Worm (Caenorhabditis elegans) whole organism, L2 larva: ENCODE measurements around the gene Y47D3B.3.

Experiments
- C34F6.9 ChIP-seq: fragments of 150-350 bp; optimal IDR thresholded peaks from 2 replicates; lab custom pipeline; 2014; ENCODE audit warnings: missing biosample characterization, missing genetic modification characterization
- F13H6.1 ChIP-seq: sonication (generic microtip); optimal IDR thresholded peaks from 2 replicates; lab custom pipeline; 2016; ENCODE audit warnings: missing genetic modification characterization, missing compliant biosample characterization
- R02D3.7 ChIP-seq: fragments of 150-350 bp; optimal IDR thresholded peaks from 2 replicates; lab custom pipeline; 2014; ENCODE audit warnings: missing biosample characterization, missing genetic modification characterization
- Y55F3AM.14 ChIP-seq: fragments of 200-800 bp; sonication (Bioruptor generic); optimal IDR thresholded peaks from 2 replicates; lab custom pipeline; 2018; ENCODE audit warnings: mild to moderate bottlenecking, missing genetic modification characterization, missing compliant biosample characterization
- ZK546.5 ChIP-seq: sonication (generic microtip); optimal IDR thresholded peaks from 2 replicates; lab custom pipeline; 2017; ENCODE audit warnings: missing biosample characterization, missing genetic modification characterization
- aly-2 ChIP-seq: fragments of 150-350 bp; optimal IDR thresholded peaks from 2 replicates; lab custom pipeline; 2014; ENCODE audit warnings: missing biosample characterization, missing genetic modification characterization
- ama-1 ChIP-seq: fragments of 150-350 bp; optimal IDR thresholded peaks from 2 replicates; lab custom pipeline; 2018; ENCODE audit warnings: inconsistent platforms
- blmp-1 ChIP-seq: sonication (generic microtip); optimal IDR thresholded peaks from 2 replicates; lab custom pipeline; 2017; ENCODE audit warnings: missing genetic modification characterization, mild to moderate bottlenecking, missing compliant biosample characterization, antibody characterized with exemption, moderate library complexity; ENCODE audit not compliant: insufficient read depth
- ceh-16 ChIP-seq: fragments of 150-350 bp; optimal IDR thresholded peaks from 2 replicates; lab custom pipeline; 2014; ENCODE audit warnings: missing biosample characterization, missing genetic modification characterization
- ceh-82 ChIP-seq: fragments of 150-350 bp; optimal IDR thresholded peaks from 2 replicates; lab custom pipeline; 2014; ENCODE audit warnings: missing biosample characterization, missing genetic modification characterization
- crh-2 ChIP-seq: sonication (generic microtip); optimal IDR thresholded peaks from 2 replicates; lab custom pipeline; 2017; ENCODE audit warnings: missing biosample characterization, missing genetic modification characterization
- dmd-4 ChIP-seq: sonication (generic microtip); optimal IDR thresholded peaks from 2 replicates; lab custom pipeline; 2017; ENCODE audit warnings: missing biosample characterization, missing genetic modification characterization
- egl-27 ChIP-seq: sonication (generic microtip); optimal IDR thresholded peaks from 3 replicates; lab custom pipeline; 2017; ENCODE audit warnings: missing biosample characterization, missing genetic modification reagents, missing genetic modification characterization
- elt-1 ChIP-seq: fragments of 150-350 bp; optimal IDR thresholded peaks from 2 replicates; lab custom pipeline; 2014; ENCODE audit warnings: missing biosample characterization, missing genetic modification characterization
- elt-3 ChIP-seq: sonication (generic microtip); optimal IDR thresholded peaks from 2 replicates; lab custom pipeline; 2017; ENCODE audit warnings: missing biosample characterization, missing genetic modification characterization
- lin-11 ChIP-seq: fragments of 150-350 bp; sonication (generic microtip); optimal IDR thresholded peaks from 2 replicates; lab custom pipeline; 2014; ENCODE audit warnings: missing biosample characterization, missing genetic modification characterization, inconsistent platforms, mixed read lengths
- lsy-2 ChIP-seq, 2 experiments: fragments of 150-350 bp in 1 of 2; sonication (generic microtip) in 1 of 2; optimal IDR thresholded peaks; 2 replicates each; lab custom pipeline; 2014 to 2017; ENCODE audit warnings: missing biosample characterization in 2 of 2, missing genetic modification characterization in 2 of 2
- mbf-1 ChIP-seq: sonication (generic microtip); optimal IDR thresholded peaks from 2 replicates; lab custom pipeline; 2017; ENCODE audit warnings: missing biosample characterization, missing genetic modification characterization
- nhr-11 ChIP-seq: fragments of 150-350 bp; optimal IDR thresholded peaks from 2 replicates; lab custom pipeline; 2014; ENCODE audit warnings: missing biosample characterization, missing genetic modification characterization
- nhr-12 ChIP-seq: fragments of 150-350 bp; optimal IDR thresholded peaks from 2 replicates; lab custom pipeline; 2014; ENCODE audit warnings: missing biosample characterization, missing genetic modification characterization
- nhr-129 ChIP-seq: fragments of 150-350 bp; optimal IDR thresholded peaks from 2 replicates; lab custom pipeline; 2014; ENCODE audit warnings: missing biosample characterization, missing genetic modification characterization
- nhr-21 ChIP-seq: fragments of 150-350 bp; optimal IDR thresholded peaks from 2 replicates; lab custom pipeline; 2014; ENCODE audit warnings: missing biosample characterization, missing genetic modification characterization
- nhr-25 ChIP-seq: fragments of 150-350 bp; sonication (generic microtip); optimal IDR thresholded peaks from 3 replicates; lab custom pipeline; 2014; ENCODE audit warnings: missing biosample characterization, missing genetic modification characterization
- nhr-6 ChIP-seq: fragments of 150-350 bp; optimal IDR thresholded peaks from 2 replicates; lab custom pipeline; 2014; ENCODE audit warnings: missing biosample characterization, missing genetic modification characterization
- nhr-77 ChIP-seq: fragments of 150-350 bp; optimal IDR thresholded peaks from 2 replicates; lab custom pipeline; 2014; ENCODE audit warnings: missing biosample characterization, missing genetic modification characterization
- peb-1 ChIP-seq: fragments of 150-350 bp; optimal IDR thresholded peaks from 2 replicates; lab custom pipeline; 2014; ENCODE audit warnings: missing biosample characterization, missing genetic modification characterization
- skn-1 ChIP-seq: sonication (generic microtip); optimal IDR thresholded peaks from 2 replicates; lab custom pipeline; 2017; ENCODE audit warnings: missing biosample characterization, missing genetic modification characterization
- sma-3 ChIP-seq: sonication (generic microtip); optimal IDR thresholded peaks from 2 replicates; lab custom pipeline; 2016; ENCODE audit warnings: missing genetic modification reagents, missing genetic modification characterization, missing compliant biosample characterization
- snpc-4 ChIP-seq: fragments of 150-350 bp; optimal IDR thresholded peaks from 2 replicates; lab custom pipeline; 2014; ENCODE audit warnings: missing biosample characterization, missing genetic modification characterization
- unc-39 ChIP-seq: fragments of 150-350 bp; optimal IDR thresholded peaks from 2 replicates; lab custom pipeline; 2014; ENCODE audit warnings: missing biosample characterization, missing genetic modification characterization
- unc-55 ChIP-seq: fragments of 150-350 bp; sonication (generic microtip); optimal IDR thresholded peaks from 3 replicates; lab custom pipeline; 2014; ENCODE audit warnings: missing biosample characterization, missing genetic modification reagents, missing genetic modification characterization
- unc-62 ChIP-seq: fragments of 150-350 bp; optimal IDR thresholded peaks from 2 replicates; lab custom pipeline; 2014; ENCODE audit warnings: missing biosample characterization, missing genetic modification reagents, missing genetic modification characterization
- zag-1 ChIP-seq: fragments of 150-350 bp; optimal IDR thresholded peaks from 2 replicates; lab custom pipeline; 2014; ENCODE audit warnings: missing biosample characterization, missing genetic modification characterization
- ztf-1 ChIP-seq: fragments of 200-800 bp; sonication (Bioruptor generic); conservative IDR thresholded peaks from 2 replicates; pipeline ENCODE4 v1.3.6; 2022; ENCODE audit warnings: missing genetic modification characterization, missing compliant biosample characterization
- ztf-11 ChIP-seq: sonication (generic microtip); optimal IDR thresholded peaks from 2 replicates; lab custom pipeline; 2017; ENCODE audit warnings: missing biosample characterization, missing genetic modification characterization
- ztf-4 ChIP-seq: fragments of 150-350 bp; optimal IDR thresholded peaks from 2 replicates; lab custom pipeline; 2014; ENCODE audit warnings: missing biosample characterization, missing genetic modification characterization

Gene Y47D3B.3

DNA sequence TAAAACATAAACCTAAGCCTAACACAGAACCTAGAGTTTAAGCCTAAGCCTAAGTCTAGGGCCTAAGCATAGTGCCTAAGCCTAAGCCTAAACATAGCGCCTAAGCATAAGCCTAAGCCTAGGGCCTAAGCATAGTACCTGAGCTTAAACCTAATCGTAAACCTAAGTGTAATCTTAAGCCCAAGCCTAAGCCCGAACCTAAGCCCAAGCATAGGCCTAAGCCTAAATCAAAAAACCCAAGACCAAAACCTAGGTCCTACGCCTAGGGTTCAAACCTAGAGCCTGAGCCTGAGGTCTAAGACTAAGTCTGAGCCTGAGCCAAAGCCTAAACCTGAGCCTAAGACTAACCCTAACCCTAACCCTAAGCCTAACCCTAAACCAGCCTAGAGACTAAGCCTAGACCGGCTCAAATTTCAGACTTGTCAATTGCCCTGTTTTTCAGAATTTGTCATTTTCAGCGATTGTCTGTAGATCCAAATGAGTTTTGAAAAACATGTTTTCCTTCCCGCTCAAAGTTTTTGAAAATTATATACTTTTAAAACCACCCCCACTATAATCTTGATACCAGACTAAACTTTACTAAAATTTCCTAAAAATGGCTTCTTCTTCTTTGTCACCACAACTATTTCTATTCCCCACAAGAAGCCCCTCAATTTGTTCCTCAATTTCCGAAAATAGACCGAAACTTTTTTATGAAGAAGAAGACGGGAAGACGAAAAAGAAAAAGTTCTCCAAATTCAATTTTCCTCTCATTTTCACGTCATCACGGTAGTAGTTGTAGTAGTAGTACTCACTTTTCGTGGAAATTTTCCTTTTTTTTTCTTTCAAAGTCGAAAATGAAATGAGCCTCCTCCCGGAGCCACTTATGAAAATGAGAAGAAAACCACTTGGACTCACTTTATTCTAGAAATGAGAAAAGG, 5.7 kb upstream of the Y47D3B.3 start:
- TF ChIP-seq crh-2 (tag; lab: Kevin White, UChicago): no peak
- no peak for TF ChIP-seq Y55F3AM.14 (GFP tag; lab: Kevin White, UChicago)
- peak in 1 of 2 experiments; percentile 28 for TF ChIP-seq lsy-2 (tag; optimal IDR thresholded peaks at IDR 0.05; lab: Kevin White, UChicago)
- peak; percentile 3 for TF ChIP-seq C34F6.9 (tag; lab: Kevin White, UChicago)
- TF ChIP-seq mbf-1 (tag; lab: Kevin White, UChicago): no peak
- no peak for TF ChIP-seq sma-3

DNA sequence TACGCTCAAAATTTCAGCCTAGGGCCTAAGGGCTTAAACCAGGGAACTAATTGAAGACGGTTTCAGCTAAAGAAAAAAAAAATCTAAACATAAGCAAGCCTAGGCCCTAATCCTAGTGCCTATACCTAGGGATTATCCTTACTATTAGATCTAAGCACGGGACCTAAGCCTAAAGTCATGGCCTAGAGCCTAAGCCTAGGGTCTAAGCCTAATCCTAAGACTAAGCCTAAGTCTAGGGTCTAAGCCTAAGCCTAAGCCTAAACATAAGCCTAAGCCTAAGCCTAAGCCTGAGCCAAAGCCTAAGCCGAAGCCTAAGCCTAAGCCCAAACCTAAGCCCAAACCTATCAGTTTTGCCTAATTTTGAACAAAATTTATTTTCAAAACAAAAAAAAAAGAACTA, 4.9 kb upstream of the Y47D3B.3 start:
- TF ChIP-seq lsy-2 (tag; optimal IDR thresholded peaks at IDR 0.05; lab: Kevin White, UChicago) (no peak), unc-55 (GFP tag; lab: Kevin White, UChicago) (no peak), nhr-21 (no peak), nhr-6 (tag; lab: Kevin White, UChicago) (no peak), peb-1 (tag; lab: Kevin White, UChicago) (no peak)

DNA sequence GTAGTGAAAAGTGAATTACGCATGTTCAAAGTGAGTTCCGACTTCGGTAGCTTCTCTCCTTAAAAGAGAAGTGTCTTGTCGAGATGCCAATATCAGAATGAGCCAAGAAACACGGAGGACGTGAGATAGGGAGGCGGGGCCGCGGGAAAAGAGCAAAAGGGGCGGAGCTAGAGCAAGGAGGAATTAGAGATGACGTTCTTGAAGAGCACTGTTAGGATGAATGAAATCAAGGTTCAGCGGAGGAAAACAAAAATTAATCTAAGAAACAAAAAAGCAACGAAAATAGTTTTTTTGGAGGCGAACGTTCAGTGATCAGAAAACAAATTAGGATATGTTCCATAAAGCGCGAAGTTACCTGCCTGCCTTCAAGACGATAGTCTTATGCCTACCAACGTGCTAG, 4.4 kb upstream of the Y47D3B.3 start, which contains the start of gene nlp-21:
Gene nlp-21, minus strand, starts transcription at position 101 of the 400 bp plus-strand sequence.
- TF ChIP-seq nhr-11 (tag; lab: Kevin White, UChicago): no peak
- no peak for TF ChIP-seq zag-1
- no peak for TF ChIP-seq mbf-1 (tag; lab: Kevin White, UChicago)
- no peak for TF ChIP-seq Y55F3AM.14 (GFP tag; lab: Kevin White, UChicago)
- TF ChIP-seq ztf-11 (tag; lab: Kevin White, UChicago): no peak
- no peak for TF ChIP-seq ceh-82 (tag; lab: Kevin White, UChicago)
- TF ChIP-seq aly-2 (tag; lab: Kevin White, UChicago): no peak
- TF ChIP-seq R02D3.7 (tag; lab: Kevin White, UChicago): no peak
- no peak for TF ChIP-seq egl-27 (tag; lab: Kevin White, UChicago)
- no peak for TF ChIP-seq dmd-4 (tag; lab: Kevin White, UChicago)
- no peak for TF ChIP-seq nhr-21
- TF ChIP-seq nhr-77 (tag; lab: Kevin White, UChicago): no peak
- TF ChIP-seq skn-1 (tag; lab: Kevin White, UChicago): no peak
- no peak for TF ChIP-seq snpc-4 (tag; lab: Kevin White, UChicago)
- TF ChIP-seq ZK546.5: no peak
- no peak for TF ChIP-seq ztf-1 (GFP tag; lab: Robert Waterston, UW)
- TF ChIP-seq elt-3 (tag; lab: Kevin White, UChicago): no peak
- no peak for TF ChIP-seq nhr-129

- TF ChIP-seq nhr-129: no peak
- no peak for TF ChIP-seq ama-1
- TF ChIP-seq dmd-4 (tag; lab: Kevin White, UChicago): no peak
- no peak for TF ChIP-seq F13H6.1
- no peak for TF ChIP-seq unc-62
- TF ChIP-seq zag-1: no peak
- TF ChIP-seq ztf-11 (tag; lab: Kevin White, UChicago): no peak
- no peak for TF ChIP-seq lin-11
- TF ChIP-seq ceh-82 (tag; lab: Kevin White, UChicago): no peak
- TF ChIP-seq ztf-4 (tag; lab: Kevin White, UChicago): no peak
- no peak for TF ChIP-seq skn-1 (tag; lab: Kevin White, UChicago)
- no peak for TF ChIP-seq blmp-1 (tag; lab: Kevin White, UChicago)
- TF ChIP-seq nhr-25: no peak
- no peak for TF ChIP-seq nhr-11 (tag; lab: Kevin White, UChicago)
- TF ChIP-seq ztf-1 (GFP tag; lab: Robert Waterston, UW): no peak
- no peak for TF ChIP-seq ceh-16 (tag; lab: Kevin White, UChicago)
- TF ChIP-seq unc-39 (tag; lab: Kevin White, UChicago): no peak
Observed at ce11 chrIII:11402717-11403116, 5.1 kb downstream of the Y47D3B.3 start, which contains the start of gene Y47D3B.12. TSS of gene Y47D3B.12 (plus strand) at chrIII:11403017.

DNA sequence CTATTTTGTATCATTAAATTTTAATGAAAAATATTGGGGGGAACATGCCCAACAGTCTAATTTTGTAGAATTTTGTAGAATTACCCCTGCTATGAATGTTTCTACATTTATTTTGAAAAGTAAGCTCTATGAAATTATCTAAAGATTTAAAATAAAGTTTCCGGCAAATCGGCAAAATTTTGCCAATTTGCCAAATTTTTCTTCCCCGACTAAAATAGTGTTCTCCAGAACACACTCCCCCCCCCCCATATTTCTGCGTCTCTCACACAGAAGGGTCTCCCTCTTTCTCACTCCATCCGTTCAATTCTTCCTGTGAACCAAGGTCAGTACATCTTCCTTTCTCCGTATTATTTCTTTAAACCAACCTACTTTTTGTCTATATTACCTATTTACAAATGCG, 7.5 kb downstream of the Y47D3B.3 start, which contains the start of gene Y47D3B.4:
Gene Y47D3B.4, plus strand, starts transcription at position 301 of the 400 bp plus-strand sequence.
- TF ChIP-seq elt-1 (tag; lab: Kevin White, UChicago): no peak
- no peak for TF ChIP-seq nhr-11 (tag; lab: Kevin White, UChicago)
- TF ChIP-seq ZK546.5: no peak
- TF ChIP-seq ceh-16 (tag; lab: Kevin White, UChicago): no peak
- TF ChIP-seq mbf-1 (tag; lab: Kevin White, UChicago): no peak
- TF ChIP-seq nhr-12: no peak
- no peak for TF ChIP-seq ztf-11 (tag; lab: Kevin White, UChicago)
